Fruit fly (Drosophila melanogaster): ENCODE data around the gene CG7557.
A peak's percentile ranks its signal among the peaks of the same experiment; 100 is the strongest.

The CG7557 gene

dm6 chr3L:11433151-11433550 is 11.8 kb upstream of the CG7557 start (continued):
- TF ChIP-seq dac (GFP tag; optimal IDR thresholded peaks at IDR 0.05), result no peak
- TF ChIP-seq eg (GFP tag; IDR thresholded peaks at IDR 0.05), result 0 out of 3 replicates have a peak, but pooled peaks have one; percentile 38
- TF ChIP-seq CG15336 (GFP tag; IDR thresholded peaks at IDR 0.05), result peak; percentile 16; the same call in 1 of the 2 replicates
- no peak for TF ChIP-seq salr (GFP tag; optimal IDR thresholded peaks at IDR 0.05)
- peak; percentile 75 for TF ChIP-seq svp (GFP tag)
- no peak for TF ChIP-seq Sox15 (GFP tag; optimal IDR thresholded peaks at IDR 0.05)
- TF ChIP-seq Eip93F (GFP tag; optimal IDR thresholded peaks at IDR 0.05), result no peak
- TF ChIP-seq acj6 (GFP tag; optimal IDR thresholded peaks at IDR 0.05), result peak; percentile 1
- peak; percentile 60 for TF ChIP-seq Eip75B (GFP tag; optimal IDR thresholded peaks at IDR 0.05)
- no peak for TF ChIP-seq vri (GFP tag; optimal IDR thresholded peaks at IDR 0.05)
- peak; percentile 40 for TF ChIP-seq esn (GFP tag; optimal IDR thresholded peaks at IDR 0.05)
- peak; percentile 14 for TF ChIP-seq Hr39 (GFP tag; optimal IDR thresholded peaks at IDR 0.05)
- peak; percentile 27 for TF ChIP-seq CG6792 (GFP tag; optimal IDR thresholded peaks at IDR 0.05)
- no peak for TF ChIP-seq fkh (GFP tag; optimal IDR thresholded peaks at IDR 0.05)
- no peak for TF ChIP-seq CG16779 (tag; optimal IDR thresholded peaks at IDR 0.05)
- TF ChIP-seq cyc (GFP tag; optimal IDR thresholded peaks at IDR 0.05), result peak; percentile 42
- no peak for TF ChIP-seq Smox (GFP tag; optimal IDR thresholded peaks at IDR 0.05)
- no peak for TF ChIP-seq Sox14 (GFP tag; optimal IDR thresholded peaks at IDR 0.05)
- TF ChIP-seq CG7368 (GFP tag; optimal IDR thresholded peaks at IDR 0.05), result peak; percentile 19
- peak; percentile 25 for TF ChIP-seq CG10631 (GFP tag; optimal IDR thresholded peaks at IDR 0.05)
- TF ChIP-seq ss (GFP tag; optimal IDR thresholded peaks at IDR 0.05), result peak; percentile 12 to 48
- no peak for TF ChIP-seq Gug (GFP tag; IDR thresholded peaks at IDR 0.05)
- TF ChIP-seq CG11902 (GFP tag; optimal IDR thresholded peaks at IDR 0.05), result peak; percentile 14
- peak; percentile 45 for TF ChIP-seq CG10669 (GFP tag; optimal IDR thresholded peaks at IDR 0.05)
- peak; percentile 83 for TF ChIP-seq Eip78C (GFP tag)
- no peak for TF ChIP-seq fd85E (GFP tag; optimal IDR thresholded peaks at IDR 0.05)
- no peak for TF ChIP-seq CG4318 (GFP tag; optimal IDR thresholded peaks at IDR 0.05)
- no peak for TF ChIP-seq net (GFP tag; optimal IDR thresholded peaks at IDR 0.05)
- TF ChIP-seq topi (GFP tag; optimal IDR thresholded peaks at IDR 0.05), result peak; percentile 45
- no peak for TF ChIP-seq CG6854 (GFP tag; optimal IDR thresholded peaks at IDR 0.05)
- no peak for TF ChIP-seq CG34406 (GFP tag; optimal IDR thresholded peaks at IDR 0.05)
- TF ChIP-seq Hr38 (GFP tag; optimal IDR thresholded peaks at IDR 0.05), result no peak
- TF ChIP-seq OdsH (GFP tag; optimal IDR thresholded peaks at IDR 0.05), result no peak
- peak; percentile 13 for TF ChIP-seq Ets96B (tag; optimal IDR thresholded peaks at IDR 0.05)

- TF ChIP-seq cyc (GFP tag; optimal IDR thresholded peaks at IDR 0.05), result no peak
- TF ChIP-seq CG6808 (GFP tag; optimal IDR thresholded peaks at IDR 0.05), result no peak
These were observed 10.8 kb upstream of the CG7557 start for dm6 chr3L:11434112-11434511.

DNA sequence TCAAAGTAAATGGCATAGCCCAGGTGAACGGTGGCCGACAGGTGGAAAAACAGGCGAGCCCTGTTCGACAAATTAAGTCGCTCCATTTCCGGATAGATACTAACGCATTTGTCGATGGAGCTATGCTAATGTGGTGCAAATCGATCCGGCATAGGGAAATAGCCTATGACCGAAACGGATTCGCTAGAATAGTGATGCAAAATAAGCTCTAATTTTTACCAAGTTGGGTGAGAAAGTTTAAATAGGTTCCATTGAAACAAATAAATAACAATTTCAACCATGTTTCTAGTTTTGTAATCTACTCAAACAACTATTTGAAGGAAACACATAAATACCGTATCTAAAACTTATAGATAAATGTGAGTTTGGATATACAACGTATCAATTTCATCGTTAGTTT is 9.6 kb upstream of the CG7557 start, which contains the start of gene CG6149:
Gene CG6149 (minus strand): TSS at position 101 of the 400 bp plus-strand sequence.
- no peak for TF ChIP-seq Smox (GFP tag; optimal IDR thresholded peaks at IDR 0.05)
- TF ChIP-seq CG11762 (GFP tag; optimal IDR thresholded peaks at IDR 0.05; ENCODE audit: insufficient read depth), result no peak
- TF ChIP-seq Hr4 (GFP tag; optimal IDR thresholded peaks at IDR 0.05), result no peak
- TF ChIP-seq CG8632 (GFP tag; optimal IDR thresholded peaks at IDR 0.05), result no peak
- no peak for TF ChIP-seq CG11294 (GFP tag; IDR thresholded peaks at IDR 0.05)
- TF ChIP-seq Ets21C (GFP tag; optimal IDR thresholded peaks at IDR 0.05), result no peak
- TF ChIP-seq CG8119 (GFP tag; IDR thresholded peaks at IDR 0.05), result no peak
- TF ChIP-seq Hr38 (GFP tag; optimal IDR thresholded peaks at IDR 0.05), result no peak
- no peak for TF ChIP-seq achi (GFP tag; optimal IDR thresholded peaks at IDR 0.05)
- no peak for TF ChIP-seq acj6 (GFP tag; optimal IDR thresholded peaks at IDR 0.05)
- TF ChIP-seq Sox14 (GFP tag; optimal IDR thresholded peaks at IDR 0.05), result no peak
- TF ChIP-seq fd59A (GFP tag; optimal IDR thresholded peaks at IDR 0.05), result no peak
- TF ChIP-seq Met (GFP tag; optimal IDR thresholded peaks at IDR 0.05), result no peak
- TF ChIP-seq CG32006 (GFP tag; optimal IDR thresholded peaks at IDR 0.05), result no peak
- TF ChIP-seq Eip75B (GFP tag; optimal IDR thresholded peaks at IDR 0.05), result no peak
- TF ChIP-seq CG6163 (GFP tag; IDR thresholded peaks at IDR 0.05), result no peak
- no peak for TF ChIP-seq Sox15 (GFP tag; optimal IDR thresholded peaks at IDR 0.05)

Data from whole organism, prepupa.